Worm (Caenorhabditis elegans) whole organism, young adult: ENCODE measurements around the gene C06H5.8.
A peak's percentile ranks its signal among the peaks of the same experiment; 100 is the strongest.

Experiments used
- B0035.1 ChIP-seq: sonication (generic microtip); optimal IDR thresholded peaks from 2 replicates; lab custom pipeline; 2016; ENCODE audit warnings: missing genetic modification characterization, mild to moderate bottlenecking, missing compliant biosample characterization, missing genotype, missing genetic modification reagents
- C06A6.2 ChIP-seq: fragments of 200-800 bp; sonication (Bioruptor generic); conservative IDR thresholded peaks from 2 replicates; pipeline ENCODE4 v1.3.6; 2022; ENCODE audit warnings: missing genetic modification characterization, missing compliant biosample characterization
- F10E7.11 ChIP-seq: sonication (generic microtip); optimal IDR thresholded peaks from 2 replicates; lab custom pipeline; 2017; ENCODE audit warnings: mild to moderate bottlenecking, missing genetic modification characterization, moderate library complexity, missing compliant biosample characterization
- F23B12.7 ChIP-seq: sonication (generic microtip); optimal IDR thresholded peaks from 2 replicates; lab custom pipeline; 2017; ENCODE audit warnings: missing genetic modification characterization, mild to moderate bottlenecking, missing compliant biosample characterization, antibody characterized with exemption, moderate library complexity; ENCODE audit not compliant: insufficient read depth
- F57A8.1 ChIP-seq: fragments of 200-800 bp; sonication (Bioruptor generic); optimal IDR thresholded peaks from 2 replicates; lab custom pipeline; 2018; ENCODE audit warnings: mild to moderate bottlenecking, missing genetic modification characterization, moderate library complexity, missing compliant biosample characterization
- T07F8.4 ChIP-seq: sonication (generic microtip); optimal IDR thresholded peaks from 2 replicates; lab custom pipeline; 2016; ENCODE audit warnings: mild to moderate bottlenecking, missing genetic modification characterization, moderate library complexity, missing compliant biosample characterization
- Y79H2A.3 ChIP-seq: fragments of 200-800 bp; sonication (Bioruptor generic); conservative IDR thresholded peaks from 2 replicates; pipeline ENCODE4 v1.3.6; 2022; ENCODE audit warnings: missing genetic modification reagents, missing genetic modification characterization, missing compliant biosample characterization
- akir-1 ChIP-seq: fragments of 200-800 bp; sonication (Bioruptor generic); optimal IDR thresholded peaks from 2 replicates; lab custom pipeline; 2018; ENCODE audit warnings: mild to moderate bottlenecking, missing genetic modification characterization, moderate library complexity, missing compliant biosample characterization
- athp-1 ChIP-seq: sonication (generic microtip); optimal IDR thresholded peaks from 2 replicates; lab custom pipeline; 2017; ENCODE audit warnings: mild to moderate bottlenecking, missing genetic modification characterization, missing compliant biosample characterization
- attf-6 ChIP-seq: fragments of 200-800 bp; sonication (Bioruptor generic); IDR thresholded peaks from 2 replicates; pipeline ENCODE4 v1.3.6; 2022; ENCODE audit warnings: missing genetic modification reagents, missing genetic modification characterization, missing compliant biosample characterization
- cebp-1 ChIP-seq, 2 experiments: fragments of 200-800 bp in 1 of 2; sonication (Bioruptor generic) in 1 of 2; sonication (generic microtip) in 1 of 2; IDR thresholded peaks in 1 of 2; optimal IDR thresholded peaks in 1 of 2; 2 replicates each; pipeline versions ENCODE4 v1.3.6 to Lab custom; 2017 to 2022; ENCODE audit warnings: missing compliant biosample characterization in 2 of 2, missing genetic modification characterization in 2 of 2, mild to moderate bottlenecking in 1 of 2, missing genetic modification reagents in 1 of 2, moderate library complexity in 1 of 2
- ceh-27 ChIP-seq: fragments of 200-800 bp; sonication (Bioruptor generic); optimal IDR thresholded peaks from 2 replicates; lab custom pipeline; 2018; ENCODE audit warnings: mild to moderate bottlenecking, missing genetic modification characterization, moderate library complexity, missing compliant biosample characterization
- ceh-58 ChIP-seq: fragments of 200-800 bp; sonication (Bioruptor generic); IDR thresholded peaks from 2 replicates; pipeline ENCODE4 v1.3.6; 2022; ENCODE audit warnings: missing genetic modification characterization, missing compliant biosample characterization
- dpl-1 ChIP-seq: fragments of 150-350 bp; optimal IDR thresholded peaks from 2 replicates; lab custom pipeline; 2014; ENCODE audit warnings: missing biosample characterization, missing genetic modification reagents, missing genetic modification characterization
- egl-18 ChIP-seq: fragments of 200-800 bp; sonication (Bioruptor generic); IDR thresholded peaks from 2 replicates; pipeline ENCODE4 v1.3.6; 2022; ENCODE audit warnings: missing genetic modification reagents, missing genetic modification characterization, missing compliant biosample characterization
- egrh-3 ChIP-seq: fragments of 200-800 bp; sonication (Bioruptor generic); IDR thresholded peaks from 2 replicates; pipeline ENCODE4 v1.3.6; 2022; ENCODE audit warnings: missing genetic modification reagents, missing genetic modification characterization, missing compliant biosample characterization
- ekl-4 ChIP-seq: fragments of 200-800 bp; sonication (Bioruptor generic); IDR thresholded peaks from 2 replicates; pipeline ENCODE4 v1.3.6; 2022; ENCODE audit warnings: missing genetic modification reagents, missing genetic modification characterization, missing compliant biosample characterization
- fkh-3 ChIP-seq: sonication (generic microtip); optimal IDR thresholded peaks from 2 replicates; lab custom pipeline; 2016; ENCODE audit warnings: mild to moderate bottlenecking, missing genetic modification characterization, missing compliant biosample characterization
- hmg-20 ChIP-seq: fragments of 200-800 bp; sonication (Bioruptor generic); IDR thresholded peaks from 2 replicates; pipeline ENCODE4 v1.3.6; 2022; ENCODE audit warnings: missing genetic modification reagents, missing genetic modification characterization, missing compliant biosample characterization
- lin-26 ChIP-seq: fragments of 200-800 bp; sonication (Bioruptor generic); IDR thresholded peaks from 2 replicates; pipeline ENCODE4 v1.3.6; 2022; ENCODE audit warnings: missing genetic modification reagents, missing genetic modification characterization, missing compliant biosample characterization
- lin-35 ChIP-seq, 3 experiments: fragments of 150-350 bp in 2 of 3; sonication (generic microtip) in 1 of 3; optimal IDR thresholded peaks; 2 replicates each; lab custom pipeline; 2014 to 2018; ENCODE audit warnings: missing biosample characterization in 3 of 3, missing genetic modification characterization in 3 of 3, missing genetic modification reagents in 3 of 3
- lin-54 ChIP-seq: fragments of 200-800 bp; sonication (Bioruptor generic); optimal IDR thresholded peaks from 2 replicates; lab custom pipeline; 2018; ENCODE audit warnings: mild to moderate bottlenecking, missing genetic modification characterization, missing compliant biosample characterization
- lsy-27 ChIP-seq: sonication (generic microtip); optimal IDR thresholded peaks from 2 replicates; lab custom pipeline; 2017; ENCODE audit warnings: missing genetic modification characterization, mild to moderate bottlenecking, missing compliant biosample characterization, antibody characterized with exemption, missing genotype, borderline replicate concordance; ENCODE audit not compliant: insufficient read depth
- madf-3 ChIP-seq: fragments of 200-800 bp; sonication (Bioruptor generic); IDR thresholded peaks from 2 replicates; pipeline ENCODE4 v1.3.6; 2022; ENCODE audit warnings: missing genetic modification reagents, missing genetic modification characterization, missing compliant biosample characterization
- madf-6 ChIP-seq: fragments of 200-800 bp; sonication (Bioruptor generic); IDR thresholded peaks from 2 replicates; pipeline ENCODE4 v1.3.6; 2022; ENCODE audit warnings: missing genetic modification reagents, missing genetic modification characterization, missing compliant biosample characterization
- madf-8 ChIP-seq: fragments of 200-800 bp; sonication (Bioruptor generic); conservative IDR thresholded peaks from 2 replicates; pipeline ENCODE4 v1.3.6; 2022; ENCODE audit warnings: missing genetic modification reagents, missing genetic modification characterization, missing compliant biosample characterization
- mcd-1 ChIP-seq: fragments of 200-800 bp; sonication (Bioruptor generic); IDR thresholded peaks from 2 replicates; pipeline ENCODE4 v1.3.6; 2022; ENCODE audit warnings: missing genetic modification reagents, missing genetic modification characterization, missing compliant biosample characterization
- mxl-1 ChIP-seq: sonication (generic microtip); optimal IDR thresholded peaks from 2 replicates; lab custom pipeline; 2016; ENCODE audit warnings: missing genetic modification characterization, missing compliant biosample characterization
- nfya-2 ChIP-seq: fragments of 200-800 bp; sonication (Bioruptor generic); IDR thresholded peaks from 2 replicates; pipeline ENCODE4 v1.3.6; 2022; ENCODE audit warnings: missing genetic modification reagents, missing genetic modification characterization, missing compliant biosample characterization
- nhr-179 ChIP-seq: sonication (generic microtip); optimal IDR thresholded peaks from 2 replicates; lab custom pipeline; 2016; ENCODE audit warnings: mild to moderate bottlenecking, missing genetic modification characterization, missing compliant biosample characterization
- nhr-27 ChIP-seq: fragments of 200-800 bp; sonication (Bioruptor generic); optimal IDR thresholded peaks from 2 replicates; lab custom pipeline; 2018; ENCODE audit warnings: mild to moderate bottlenecking, missing genetic modification characterization, moderate library complexity, missing compliant biosample characterization
- pbrm-1 ChIP-seq: fragments of 200-800 bp; sonication (Bioruptor generic); IDR thresholded peaks from 2 replicates; pipeline ENCODE4 v1.3.6; 2022; ENCODE audit warnings: missing genetic modification reagents, missing genetic modification characterization, missing compliant biosample characterization
- rcor-1 ChIP-seq: fragments of 200-800 bp; sonication (Bioruptor generic); IDR thresholded peaks from 2 replicates; pipeline ENCODE4 v1.3.6; 2022; ENCODE audit warnings: missing genetic modification reagents, missing genetic modification characterization, missing compliant biosample characterization
- repo-1 ChIP-seq: sonication (generic microtip); optimal IDR thresholded peaks from 2 replicates; lab custom pipeline; 2017; ENCODE audit warnings: mild to moderate bottlenecking, missing genetic modification characterization, missing compliant biosample characterization
- rpc-1 ChIP-seq, 2 experiments: fragments of 150-350 bp in 1 of 2; sonication (generic microtip) in 1 of 2; optimal IDR thresholded peaks; 2 replicates each; lab custom pipeline; 2014 to 2018; ENCODE audit warnings: missing biosample characterization in 1 of 2, missing genetic modification characterization in 1 of 2, missing genetic modification reagents in 1 of 2, missing genotype in 1 of 2
- snpc-3.4 ChIP-seq: sonication (generic microtip); optimal IDR thresholded peaks from 2 replicates; lab custom pipeline; 2017; ENCODE audit warnings: missing genetic modification characterization, mild to moderate bottlenecking, missing compliant biosample characterization, antibody characterized with exemption, moderate library complexity, missing genotype, missing genetic modification reagents
- snpc-4 ChIP-seq, 5 experiments: fragments of 150-350 bp in 1 of 5; sonication (generic microtip) in 4 of 5; optimal IDR thresholded peaks; 2 replicates each; lab custom pipeline; 2014 to 2018; ENCODE audit warnings: missing genetic modification characterization in 5 of 5, missing biosample characterization in 3 of 5, antibody characterized with exemption in 2 of 5, mild to moderate bottlenecking in 2 of 5, missing compliant biosample characterization in 2 of 5, missing genotype in 2 of 5, moderate library complexity in 2 of 5, missing genetic modification reagents in 1 of 5
- sptf-2 ChIP-seq: fragments of 200-800 bp; sonication (Bioruptor generic); optimal IDR thresholded peaks from 2 replicates; lab custom pipeline; 2018; ENCODE audit warnings: mild to moderate bottlenecking, missing genetic modification characterization, missing compliant biosample characterization
- tbp1 ChIP-seq: fragments of 200-800 bp; sonication (Bioruptor generic); optimal IDR thresholded peaks from 2 replicates; lab custom pipeline; 2018; ENCODE audit warnings: mild to moderate bottlenecking, missing genetic modification characterization, missing compliant biosample characterization
- tlf-1 ChIP-seq: fragments of 200-800 bp; sonication (Bioruptor generic); optimal IDR thresholded peaks from 2 replicates; lab custom pipeline; 2018; ENCODE audit warnings: mild to moderate bottlenecking, missing genetic modification characterization, missing compliant biosample characterization
- xnd-1 ChIP-seq: sonication (generic microtip); optimal IDR thresholded peaks from 2 replicates; lab custom pipeline; 2016; ENCODE audit warnings: missing genotype, missing genetic modification reagents, missing genetic modification characterization, missing compliant biosample characterization

The C06H5.8 gene

DNA sequence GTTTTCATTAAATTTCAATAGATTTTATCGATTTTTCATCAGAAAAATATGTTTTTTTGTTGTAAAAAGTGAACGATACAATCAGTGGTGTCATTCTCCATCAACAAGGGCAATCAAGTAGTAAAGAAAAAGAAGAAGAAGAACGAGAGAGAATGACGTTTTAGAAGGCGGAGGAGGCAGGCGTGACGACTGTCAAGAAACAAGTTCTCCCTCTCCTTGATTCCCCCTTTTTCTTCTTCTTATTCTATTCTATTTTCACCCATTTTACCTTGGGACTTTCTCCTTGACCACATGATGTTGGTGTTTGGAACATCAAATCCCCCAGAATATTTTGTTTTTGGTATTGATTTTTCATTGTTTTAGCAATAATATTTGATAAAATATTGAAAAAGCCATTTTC, 13.1 kb upstream of the C06H5.8 start:
- no peak for TF ChIP-seq lsy-27 (tag; lab: Kevin White, UChicago)
- TF ChIP-seq ceh-27 (GFP tag; lab: Kevin White, UChicago) = no peak
- TF ChIP-seq T07F8.4 (tag; lab: Kevin White, UChicago) = no peak
- no peak for TF ChIP-seq Y79H2A.3 (GFP tag; lab: Robert Waterston, UW)
- TF ChIP-seq athp-1 (tag; lab: Kevin White, UChicago) = no peak
- no peak for TF ChIP-seq tlf-1 (GFP tag; lab: Kevin White, UChicago)

DNA sequence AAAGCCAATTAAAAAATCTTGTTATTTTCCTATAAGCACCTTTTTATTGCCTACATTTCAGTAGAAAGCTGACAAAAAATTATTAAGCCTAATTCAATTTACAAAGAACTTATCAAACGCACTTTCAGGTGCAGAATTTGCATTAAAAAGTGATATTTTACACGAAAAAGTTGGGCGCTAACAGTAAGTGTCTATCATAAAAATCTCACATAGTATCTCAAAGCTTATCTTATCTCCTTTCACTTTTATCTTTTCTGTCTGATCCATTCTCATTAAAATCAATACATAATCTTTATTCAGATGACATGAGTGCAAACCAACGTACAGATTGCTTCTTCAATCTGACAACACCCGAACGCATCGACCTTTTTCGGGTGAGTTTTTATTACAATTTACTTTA, 8.8 kb upstream of the C06H5.8 start, which contains the start of gene dcar-1:
TSS of gene dcar-1 (plus strand) at position 301 of the 400 bp plus-strand sequence.
- TF ChIP-seq Y79H2A.3 (GFP tag; lab: Robert Waterston, UW) (no peak), mxl-1 (no peak), F10E7.11 (tag; lab: Kevin White, UChicago) (no peak), snpc-4 (GFP tag; optimal IDR thresholded peaks at IDR 0.05; lab: Kevin White, UChicago) (no peak), snpc-4 (tag; optimal IDR thresholded peaks at IDR 0.05; lab: Kevin White, UChicago) (no peak), sptf-2 (GFP tag; lab: Kevin White, UChicago) (no peak), nfya-2 (GFP tag; lab: Robert Waterston, UW) (no peak), ceh-58 (GFP tag; lab: Robert Waterston, UW) (no peak), egrh-3 (GFP tag; lab: Robert Waterston, UW) (no peak), cebp-1 (GFP tag; IDR thresholded peaks at IDR 0.05; lab: Robert Waterston, UW) (no peak), cebp-1 (tag; optimal IDR thresholded peaks at IDR 0.05; lab: Kevin White, UChicago) (no peak)

DNA sequence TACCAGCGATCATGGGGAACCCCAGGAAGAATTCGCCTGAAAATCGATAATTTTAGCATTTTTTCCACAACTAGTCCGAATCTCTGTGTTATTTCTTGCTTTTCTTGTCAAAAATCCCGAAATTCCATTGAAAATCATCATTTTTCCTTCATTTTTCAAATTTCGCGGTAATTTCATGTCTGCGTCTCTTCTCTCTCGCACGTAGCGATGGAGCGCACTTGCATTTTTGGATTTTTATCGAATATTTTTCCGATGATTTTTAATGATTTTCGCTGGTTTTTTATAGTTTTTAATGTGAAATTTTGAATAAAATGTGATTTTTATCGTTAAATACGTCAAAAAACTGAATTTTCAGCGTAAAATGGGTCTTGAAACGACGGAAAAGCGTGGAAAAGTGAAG, 2.6 kb downstream of the C06H5.8 start, which contains the start of gene E01B7.2:
TSS of gene E01B7.2 (plus strand) at position 350 of the 400 bp plus-strand sequence.
- TF ChIP-seq C06A6.2 (no peak), snpc-4 (GFP tag; optimal IDR thresholded peaks at IDR 0.05; lab: Kevin White, UChicago) (no peak), snpc-4 (tag; optimal IDR thresholded peaks at IDR 0.05; lab: Kevin White, UChicago) (peak in 3 of 4 experiments; percentile 3 to 60 (median 27)), hmg-20 (no peak), F23B12.7 (peak; percentile 60), attf-6 (GFP tag; lab: Robert Waterston, UW) (no peak; the same call in 1 of the 2 replicates), madf-6 (GFP tag; lab: Robert Waterston, UW) (peak; percentile 87), pbrm-1 (peak; percentile 60; the same call in 1 of the 2 replicates), mxl-1 (no peak), cebp-1 (GFP tag; IDR thresholded peaks at IDR 0.05; lab: Robert Waterston, UW) (no peak), cebp-1 (tag; optimal IDR thresholded peaks at IDR 0.05; lab: Kevin White, UChicago) (peak; percentile 40), ceh-27 (GFP tag; lab: Kevin White, UChicago) (no peak), sptf-2 (GFP tag; lab: Kevin White, UChicago) (no peak), dpl-1 (peak; percentile 76), repo-1 (tag; lab: Kevin White, UChicago) (peak; percentile 6), nhr-179 (tag; lab: Kevin White, UChicago) (no peak), madf-3 (GFP tag; lab: Robert Waterston, UW) (no peak), snpc-3.4 (tag; lab: Kevin White, UChicago) (peak; percentile 40), rpc-1 (optimal IDR thresholded peaks at IDR 0.05; lab: Kevin White, UChicago) (no peak), rpc-1 (tag; optimal IDR thresholded peaks at IDR 0.05; lab: Kevin White, UChicago) (no peak), xnd-1 (tag; lab: Kevin White, UChicago) (peak; percentile 56), rcor-1 (GFP tag; lab: Robert Waterston, UW) (peak; percentile 75), egl-18 (GFP tag; lab: Robert Waterston, UW) (no peak), lin-26 (GFP tag; lab: Robert Waterston, UW) (no peak), mcd-1 (GFP tag; lab: Robert Waterston, UW) (peak; percentile 97), F57A8.1 (GFP tag; lab: Kevin White, UChicago) (no peak), madf-8 (GFP tag; lab: Robert Waterston, UW) (peak; percentile 40; the same call in 1 of the 2 replicates), tbp1 (GFP tag; lab: Kevin White, UChicago) (peak; percentile 20), fkh-3 (tag; lab: Kevin White, UChicago) (no peak), ekl-4 (GFP tag; lab: Robert Waterston, UW) (no peak), lin-54 (GFP tag; lab: Kevin White, UChicago) (peak; percentile 95), nhr-27 (tag; lab: Kevin White, UChicago) (no peak), akir-1 (GFP tag; lab: Kevin White, UChicago) (no peak), B0035.1 (tag; lab: Kevin White, UChicago) (no peak), lsy-27 (tag; lab: Kevin White, UChicago) (no peak), lin-35 (GFP tag; optimal IDR thresholded peaks at IDR 0.05; lab: Kevin White, UChicago) (peak; percentile 50 to 91 (median 78))
